Worm (Caenorhabditis elegans) whole organism, L1 larva: Measurements from ENCODE around the gene drd-50.

Source experiments
- ceh-82 ChIP-seq, 3 experiments: fragments of 150-350 bp in 1 of 3; sonication (generic microtip) in 2 of 3; optimal IDR thresholded peaks; 2 replicates each; lab custom pipeline; 2014 to 2017; ENCODE audit warnings: missing biosample characterization in 3 of 3, missing genetic modification characterization in 3 of 3
- dpl-1 ChIP-seq, 3 experiments: fragments of 150-350 bp in 2 of 3; sonication (generic microtip) in 1 of 3; optimal IDR thresholded peaks; 2 replicates each; lab custom pipeline; 2014 to 2017; ENCODE audit warnings: missing biosample characterization in 3 of 3, missing genetic modification characterization in 3 of 3, missing genetic modification reagents in 3 of 3
- dsc-1 ChIP-seq: sonication (generic microtip); optimal IDR thresholded peaks from 2 replicates; lab custom pipeline; 2016; ENCODE audit warnings: mild to moderate bottlenecking, missing genetic modification characterization, missing compliant biosample characterization
- efl-1 ChIP-seq, 4 experiments: fragments of 150-350 bp; optimal IDR thresholded peaks in 3 of 4; peaks in 1 of 4; 1 replicate in 1 of 4; 2 replicates in 3 of 4; lab custom pipeline; 2014; ENCODE audit warnings: missing biosample characterization in 2 of 4, missing genetic modification characterization in 2 of 4, missing genetic modification reagents in 2 of 4
- elt-3 ChIP-seq, 6 experiments: fragments of 150-350 bp in 1 of 6; sonication (generic microtip); optimal IDR thresholded peaks; 2 replicates each; lab custom pipeline; 2017 to 2018; ENCODE audit warnings: missing biosample characterization in 6 of 6, missing genetic modification characterization in 6 of 6, inconsistent platforms in 1 of 6
- fkh-10 ChIP-seq: sonication (generic microtip); optimal IDR thresholded peaks from 2 replicates; lab custom pipeline; 2017; ENCODE audit warnings: missing biosample characterization, missing genetic modification reagents, missing genetic modification characterization
- fos-1 ChIP-seq: fragments of 150-350 bp; optimal IDR thresholded peaks from 2 replicates; lab custom pipeline; 2014; ENCODE audit warnings: missing biosample characterization, missing genetic modification characterization
- lsy-2 ChIP-seq, 2 experiments: fragments of 150-350 bp; optimal IDR thresholded peaks; 2 replicates each; lab custom pipeline; 2014; ENCODE audit warnings: missing biosample characterization in 2 of 2, missing genetic modification characterization in 2 of 2
- mef-2 ChIP-seq: fragments of 150-350 bp; optimal IDR thresholded peaks from 2 replicates; lab custom pipeline; 2014; ENCODE audit warnings: missing biosample characterization, missing genetic modification characterization
- rnt-1 ChIP-seq: sonication (generic microtip); optimal IDR thresholded peaks from 2 replicates; lab custom pipeline; 2016; ENCODE audit warnings: mild to moderate bottlenecking, missing genetic modification characterization, moderate library complexity, missing compliant biosample characterization
- sox-4 ChIP-seq: sonication (generic microtip); optimal IDR thresholded peaks from 2 replicates; lab custom pipeline; 2016; ENCODE audit warnings: missing genetic modification characterization, missing compliant biosample characterization
- unc-62 ChIP-seq: fragments of 150-350 bp; optimal IDR thresholded peaks from 2 replicates; lab custom pipeline; 2014; ENCODE audit warnings: missing biosample characterization, missing genetic modification reagents, missing genetic modification characterization

- TF ChIP-seq rnt-1 (tag; lab: Kevin White, UChicago) (peak; percentile 80), dpl-1 (GFP tag; optimal IDR thresholded peaks at IDR 0.05; lab: Kevin White, UChicago) (peak; percentile 21 to 58 (median 55)), efl-1 (optimal IDR thresholded peaks at IDR 0.05; lab: Kevin White, UChicago) (peak; percentile 75 to 85), efl-1 (GFP tag; optimal IDR thresholded peaks at IDR 0.05 in 1 of 2; lab: Kevin White, UChicago) (peak; percentile 35 to 94), fkh-10 (GFP tag; lab: Kevin White, UChicago) (no peak), elt-3 (tag; optimal IDR thresholded peaks at IDR 0.05; lab: Kevin White, UChicago) (peak in 2 of 6 experiments; percentile 19 to 36), mef-2 (tag; lab: Kevin White, UChicago) (peak; percentile 67), ceh-82 (tag; optimal IDR thresholded peaks at IDR 0.05; lab: Kevin White, UChicago) (peak; percentile 39 to 69 (median 67)), fos-1 (tag; lab: Kevin White, UChicago) (peak; percentile 71), lsy-2 (tag; optimal IDR thresholded peaks at IDR 0.05; lab: Kevin White, UChicago) (peak; percentile 75 to 77), sox-4 (tag; lab: Kevin White, UChicago) (no peak), unc-62 (GFP tag; lab: Kevin White, UChicago) (no peak), dsc-1 (tag; lab: Kevin White, UChicago) (peak; percentile 70)
These were observed 24.4 kb upstream of the drd-50 start for ce11 chrIV:4093087-4093486.
